Worm (Caenorhabditis elegans): Measurements from ENCODE around the gene Y43F8B.15.

ce11 chrV:19473842-19474514, 12.1 kb upstream of the Y43F8B.15 start, which contains the start of gene Y43F8B.10:
- TF ChIP-seq nhr-11 (tag; optimal IDR thresholded peaks at IDR 0.05) (no peak), ama-1 (optimal IDR thresholded peaks at IDR 0.05) (no peak), ztf-4 (tag; optimal IDR thresholded peaks at IDR 0.05) (no peak), R02D3.7 (tag; optimal IDR thresholded peaks at IDR 0.05) (no peak), snpc-4 (tag; optimal IDR thresholded peaks at IDR 0.05) (no peak), nhr-12 (tag; optimal IDR thresholded peaks at IDR 0.05) (no peak), egl-27 (tag; optimal IDR thresholded peaks at IDR 0.05) (no peak), ztf-11 (tag; optimal IDR thresholded peaks at IDR 0.05) (no peak)

Measured in whole organism, L2 larva.